Fruit fly (Drosophila melanogaster): ENCODE measurements around the gene mil.
"Not testable (repeated sequence)": the region's sequence is repeated elsewhere in the genome, so short reads cannot be mapped to it uniquely, and the experiment has no call there.

mil gene

dm6 chr3R:27957967-27958366 lies 45.7 kb downstream of the mil start:
- TF ChIP-seq Myc (optimal IDR thresholded peaks at IDR 0.05) (no peak), ttk (optimal IDR thresholded peaks at IDR 0.05) (no peak), h (optimal IDR thresholded peaks at IDR 0.05) (no peak), Sin3A (optimal IDR thresholded peaks at IDR 0.05) (no peak), insv (optimal IDR thresholded peaks at IDR 0.05) (no peak), psq (optimal IDR thresholded peaks at IDR 0.05) (no peak)

dm6 chr3R:27959145-27959544 lies 46.9 kb downstream of the mil start, which contains the start of the genes CG42487 and CG4884:
Gene CG42487, minus strand, starts transcription at chr3R:27959245.
Gene CG4884, minus strand, starts transcription at chr3R:27959245.
- TF ChIP-seq Myc, h, psq (optimal IDR thresholded peaks at IDR 0.05): not testable (repeated sequence)

dm6 chr3R:27960473-27960872 lies 48.2 kb downstream of the mil start, which contains the start of gene CG31253:
Gene CG31253, minus strand, starts transcription at chr3R:27960573.
- not testable (repeated sequence) for TF ChIP-seq ttk, Sin3A, Myc (optimal IDR thresholded peaks at IDR 0.05)

- TF ChIP-seq insv, Myc, Sin3A (optimal IDR thresholded peaks at IDR 0.05): not testable (repeated sequence)
Measured at dm6 chr3R:27963119-27963518, 50.9 kb downstream of the mil start, which contains the start of the genes CG31131 and CG4849. Gene CG31131, minus strand, starts transcription at chr3R:27963219. Gene CG4849, plus strand, starts transcription at chr3R:27963415.
